Fruit fly (Drosophila melanogaster): ENCODE measurements around the gene Doc3.

DNA sequence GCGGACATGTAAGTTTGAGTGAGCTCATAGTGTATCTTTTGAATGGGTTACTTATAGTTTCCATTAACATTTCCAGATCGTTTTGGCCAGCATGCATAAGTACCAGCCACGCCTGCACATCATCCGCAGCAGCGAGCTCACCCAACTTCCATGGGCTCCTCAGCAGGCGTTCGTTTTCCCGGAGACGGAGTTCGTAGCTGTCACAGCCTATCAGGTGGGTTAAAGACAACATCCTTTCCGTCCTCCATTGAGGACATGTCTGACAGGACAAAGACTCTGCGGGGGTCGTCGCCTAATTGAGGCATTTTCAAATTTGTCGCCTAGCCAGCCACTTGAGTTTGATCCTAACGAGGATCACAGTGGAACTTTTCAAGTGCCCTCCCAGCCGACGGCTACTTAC is 38.7 kb downstream of the Doc3 start:
- TF ChIP-seq CG8478 (optimal IDR thresholded peaks at IDR 0.05) (no peak), CTCF (optimal IDR thresholded peaks at IDR 0.05) (no peak)
